Fruit fly (Drosophila melanogaster) whole organism, embryonic: ENCODE data around the gene CG16734.
A peak's percentile ranks its signal among the peaks of the same experiment; 100 is the strongest.

Experiments used
- ATbp ChIP-seq: fragments of 200-800 bp; sonication (Bioruptor generic); optimal IDR thresholded peaks from 2 replicates; lab custom pipeline; 2017; ENCODE audit warnings: missing biosample characterization, mild to moderate bottlenecking, missing genetic modification characterization, missing genetic modification reagents
- B-H2 ChIP-seq: fragments of 200-800 bp; sonication (Bioruptor generic); optimal IDR thresholded peaks from 2 replicates; lab custom pipeline; 2018; ENCODE audit warnings: missing biosample characterization, mild to moderate bottlenecking, missing genetic modification characterization
- BEAF-32 ChIP-seq: fragments of 200-800 bp; sonication (Bioruptor generic); optimal IDR thresholded peaks from 3 replicates; lab custom pipeline; 2017; ENCODE audit warnings: missing biosample characterization, missing genetic modification characterization, mild to moderate bottlenecking, moderate library complexity, missing genetic modification reagents
- Bgb ChIP-seq: fragments of 200-800 bp; sonication (Bioruptor generic); IDR thresholded peaks from 2 replicates; pipeline ENCODE4 v1.3.6; 2022; ENCODE audit warnings: missing biosample characterization, missing genetic modification characterization; ENCODE audit not compliant: partially characterized antibody
- CG10267 ChIP-seq: fragments of 200-800 bp; sonication (Bioruptor generic); optimal IDR thresholded peaks from 2 replicates; lab custom pipeline; 2018; ENCODE audit warnings: missing biosample characterization, mild to moderate bottlenecking, missing genetic modification characterization, moderate library complexity
- CG1603 ChIP-seq: fragments of 200-800 bp; sonication (Bioruptor generic); optimal IDR thresholded peaks from 2 replicates; lab custom pipeline; 2019; ENCODE audit warnings: missing biosample characterization, mild to moderate bottlenecking, missing genetic modification characterization, moderate library complexity
- CG16779 ChIP-seq: fragments of 200-800 bp; sonication (Bioruptor generic); IDR thresholded peaks from 2 replicates; pipeline ENCODE4 v1.3.6; 2022; ENCODE audit warnings: missing biosample characterization, missing genetic modification characterization
- CG17829 ChIP-seq: fragments of 200-800 bp; optimal IDR thresholded peaks from 2 replicates; lab custom pipeline; 2019; ENCODE audit warnings: missing biosample characterization, mild to moderate bottlenecking, missing genetic modification characterization, moderate library complexity
- CG2116 ChIP-seq: fragments of 200-800 bp; sonication (Bioruptor generic); optimal IDR thresholded peaks from 3 replicates; lab custom pipeline; 2018; ENCODE audit warnings: missing biosample characterization, mild to moderate bottlenecking, missing genetic modification characterization
- CG2120 ChIP-seq: fragments of 200-800 bp; sonication (Bioruptor generic); optimal IDR thresholded peaks from 3 replicates; lab custom pipeline; 2016; ENCODE audit warnings: missing biosample characterization, missing genetic modification characterization
- CG2875 ChIP-seq: fragments of 200-800 bp; sonication (Bioruptor generic); optimal IDR thresholded peaks from 2 replicates; lab custom pipeline; 2017; ENCODE audit warnings: missing biosample characterization, mild to moderate bottlenecking, missing genetic modification characterization, missing genetic modification reagents
- CG30431 ChIP-seq: fragments of 200-800 bp; sonication (Bioruptor generic); optimal IDR thresholded peaks from 2 replicates; lab custom pipeline; 2017; ENCODE audit warnings: missing biosample characterization, missing genetic modification characterization
- CG3163 ChIP-seq: fragments of 200-800 bp; sonication (Bioruptor generic); optimal IDR thresholded peaks from 3 replicates; lab custom pipeline; 2016; ENCODE audit warnings: missing biosample characterization, missing genetic modification characterization
- CG33557 ChIP-seq: fragments of 200-800 bp; sonication (Bioruptor generic); optimal IDR thresholded peaks from 2 replicates; lab custom pipeline; 2019; ENCODE audit warnings: missing biosample characterization, mild to moderate bottlenecking, missing genetic modification characterization, moderate library complexity
- CG34422 ChIP-seq: fragments of 200-800 bp; sonication (Bioruptor generic); IDR thresholded peaks from 3 replicates; pipeline ENCODE4 v1.3.6; 2022; ENCODE audit warnings: missing biosample characterization, missing genetic modification characterization
- CG3847 ChIP-seq: fragments of 200-800 bp; sonication (Bioruptor generic); IDR thresholded peaks from 2 replicates; pipeline ENCODE4 v1.3.6; 2022; ENCODE audit warnings: missing biosample characterization, missing genetic modification characterization
- CG8944 ChIP-seq: fragments of 200-800 bp; sonication (Bioruptor generic); optimal IDR thresholded peaks from 3 replicates; lab custom pipeline; 2016; ENCODE audit warnings: missing biosample characterization, missing genetic modification characterization
- CG9797 ChIP-seq: fragments of 200-800 bp; sonication (Bioruptor generic); optimal IDR thresholded peaks from 3 replicates; lab custom pipeline; 2018; ENCODE audit warnings: missing biosample characterization, mild to moderate bottlenecking, missing genetic modification characterization
- CG9817 ChIP-seq: fragments of 200-800 bp; sonication (Bioruptor generic); optimal IDR thresholded peaks from 2 replicates; lab custom pipeline; 2018; ENCODE audit warnings: missing biosample characterization, mild to moderate bottlenecking, missing genetic modification characterization, moderate library complexity
- CG9932 ChIP-seq: fragments of 200-800 bp; sonication (Bioruptor generic); IDR thresholded peaks from 2 replicates; pipeline ENCODE4 v1.3.6; 2022; ENCODE audit warnings: missing biosample characterization, missing genetic modification characterization
- CHES-1-like ChIP-seq: fragments of 200-800 bp; sonication (Bioruptor generic); optimal IDR thresholded peaks from 2 replicates; lab custom pipeline; 2016; ENCODE audit warnings: missing biosample characterization, missing genetic modification characterization
- CrebB ChIP-seq: fragments of 200-800 bp; sonication (Bioruptor generic); optimal IDR thresholded peaks from 3 replicates; lab custom pipeline; 2018; ENCODE audit warnings: missing biosample characterization, mild to moderate bottlenecking, missing genetic modification characterization
- Dref ChIP-seq: fragments of 200-800 bp; sonication (Bioruptor generic); IDR thresholded peaks from 2 replicates; pipeline ENCODE4 v1.3.6; 2022; ENCODE audit warnings: missing biosample characterization, missing genetic modification characterization
- Elba2 ChIP-seq: fragments of 200-800 bp; sonication (Bioruptor generic); optimal IDR thresholded peaks from 3 replicates; lab custom pipeline; 2016; ENCODE audit warnings: missing biosample characterization, missing genetic modification characterization
- Fer2 ChIP-seq: fragments of 200-800 bp; sonication (Bioruptor generic); optimal IDR thresholded peaks from 2 replicates; lab custom pipeline; 2018; ENCODE audit warnings: missing biosample characterization, mild to moderate bottlenecking, missing genetic modification characterization, moderate library complexity
- HLH4C ChIP-seq: fragments of 200-800 bp; sonication (Bioruptor generic); IDR thresholded peaks from 3 replicates; pipeline ENCODE4 v1.3.6; 2022; ENCODE audit warnings: missing biosample characterization, missing genetic modification characterization; ENCODE audit not compliant: partially characterized antibody
- MESR4 ChIP-seq: fragments of 200-800 bp; sonication (Bioruptor generic); optimal IDR thresholded peaks from 2 replicates; lab custom pipeline; 2018; ENCODE audit warnings: missing biosample characterization, mild to moderate bottlenecking, missing genetic modification characterization, moderate library complexity
- Nf-YB ChIP-seq: fragments of 200-800 bp; sonication (Bioruptor generic); optimal IDR thresholded peaks from 3 replicates; lab custom pipeline; 2019; ENCODE audit warnings: missing biosample characterization, mild to moderate bottlenecking, missing genetic modification characterization, moderate library complexity
- Rfx ChIP-seq: fragments of 200-800 bp; sonication (Bioruptor generic); IDR thresholded peaks from 2 replicates; pipeline ENCODE4 v1.3.6; 2022; ENCODE audit warnings: missing biosample characterization, missing genetic modification characterization
- Rx ChIP-seq: fragments of 200-800 bp; sonication (Bioruptor generic); IDR thresholded peaks from 2 replicates; pipeline ENCODE4 v1.3.6; 2022; ENCODE audit warnings: missing biosample characterization, missing genetic modification characterization
- bsh ChIP-seq, 2 experiments: fragments of 200-800 bp; sonication (Bioruptor generic); optimal IDR thresholded peaks; 2 replicates each; lab custom pipeline; 2017 to 2018; ENCODE audit warnings: mild to moderate bottlenecking in 2 of 2, missing biosample characterization in 2 of 2, missing genetic modification characterization in 2 of 2, moderate library complexity in 1 of 2
- gem ChIP-seq: fragments of 200-800 bp; sonication (Bioruptor generic); optimal IDR thresholded peaks from 2 replicates; lab custom pipeline; 2019; ENCODE audit warnings: missing biosample characterization, mild to moderate bottlenecking, missing genetic modification characterization, moderate library complexity
- gro ChIP-seq: fragments of 200-800 bp; sonication (Bioruptor generic); optimal IDR thresholded peaks from 2 replicates; lab custom pipeline; 2016; ENCODE audit warnings: missing biosample characterization, missing genetic modification characterization
- gsb ChIP-seq: fragments of 200-800 bp; sonication (Bioruptor generic); IDR thresholded peaks from 2 replicates; pipeline ENCODE4 v1.3.6; 2022; ENCODE audit warnings: missing biosample characterization, missing genetic modification characterization
- jing ChIP-seq: fragments of 200-800 bp; sonication (Bioruptor generic); optimal IDR thresholded peaks from 2 replicates; lab custom pipeline; 2018; ENCODE audit warnings: missing biosample characterization, mild to moderate bottlenecking, missing genetic modification characterization
- kah ChIP-seq: fragments of 200-800 bp; sonication (Bioruptor generic); optimal IDR thresholded peaks from 2 replicates; lab custom pipeline; 2018; ENCODE audit warnings: missing biosample characterization, mild to moderate bottlenecking, missing genetic modification characterization
- ken ChIP-seq: fragments of 200-800 bp; sonication (Bioruptor generic); IDR thresholded peaks from 3 replicates; pipeline ENCODE4 v1.3.6; 2022; ENCODE audit warnings: missing biosample characterization, missing genetic modification characterization
- mirr ChIP-seq: fragments of 200-800 bp; sonication (Bioruptor generic); optimal IDR thresholded peaks from 3 replicates; lab custom pipeline; 2018; ENCODE audit warnings: missing biosample characterization, mild to moderate bottlenecking, missing genetic modification characterization
- mld ChIP-seq: fragments of 200-800 bp; sonication (Bioruptor generic); IDR thresholded peaks from 3 replicates; pipeline ENCODE4 v1.3.6; 2022; ENCODE audit warnings: missing biosample characterization, missing genetic modification characterization; ENCODE audit not compliant: partially characterized antibody
- nerfin-1 ChIP-seq: fragments of 200-800 bp; sonication (Bioruptor generic); optimal IDR thresholded peaks from 3 replicates; lab custom pipeline; 2019; ENCODE audit warnings: missing biosample characterization, mild to moderate bottlenecking, missing genetic modification characterization, moderate library complexity
- org-1 ChIP-seq: fragments of 200-800 bp; sonication (Bioruptor generic); optimal IDR thresholded peaks from 2 replicates; lab custom pipeline; 2017; ENCODE audit warnings: missing biosample characterization, missing genetic modification characterization
- peb ChIP-seq: fragments of 200-800 bp; sonication (Bioruptor generic); IDR thresholded peaks from 2 replicates; pipeline ENCODE4 v1.3.6; 2022; ENCODE audit warnings: missing biosample characterization, missing genetic modification characterization
- pho ChIP-seq: fragments of 200-800 bp; sonication (Bioruptor generic); optimal IDR thresholded peaks from 2 replicates; lab custom pipeline; 2016; ENCODE audit warnings: missing biosample characterization, missing genetic modification characterization
- sc ChIP-seq, 3 experiments: fragments of >200 bp in 2 of 3; fragments of 200-800 bp in 1 of 3; sonication (Bioruptor generic) in 1 of 3; optimal IDR thresholded peaks; 2 replicates in 2 of 3; 3 replicates in 1 of 3; lab custom pipeline; 2017; ENCODE audit warnings: mild to moderate bottlenecking in 1 of 3, missing biosample characterization in 1 of 3, missing genetic modification characterization in 1 of 3, missing genetic modification reagents in 1 of 3
- sens ChIP-seq: fragments of 200-800 bp; sonication (Bioruptor generic); peaks from one replicate; lab custom pipeline; 2016; ENCODE audit warnings: missing biosample characterization, missing genetic modification characterization
- so ChIP-seq: fragments of 200-800 bp; sonication (Bioruptor generic); IDR thresholded peaks from 3 replicates; pipeline ENCODE4 v1.3.6; 2022; ENCODE audit warnings: missing biosample characterization, missing genetic modification characterization
- sob ChIP-seq: fragments of 200-800 bp; sonication (Bioruptor generic); IDR thresholded peaks from 2 replicates; pipeline ENCODE4 v1.3.6; 2022; ENCODE audit warnings: missing biosample characterization, missing genetic modification characterization
- stwl ChIP-seq: fragments of 200-800 bp; sonication (Bioruptor generic); optimal IDR thresholded peaks from 3 replicates; lab custom pipeline; 2018; ENCODE audit warnings: missing biosample characterization, mild to moderate bottlenecking, missing genetic modification characterization, moderate library complexity
- vnd ChIP-seq: fragments of 200-800 bp; sonication (Bioruptor generic); IDR thresholded peaks from 3 replicates; pipeline ENCODE4 v1.3.6; 2022; ENCODE audit warnings: missing biosample characterization, missing genetic modification characterization; ENCODE audit not compliant: partially characterized antibody
- zen ChIP-seq: fragments of 200-800 bp; sonication (Bioruptor generic); optimal IDR thresholded peaks from 3 replicates; lab custom pipeline; 2018; ENCODE audit warnings: missing biosample characterization, mild to moderate bottlenecking, missing genetic modification characterization, moderate library complexity

The CG16734 gene

DNA sequence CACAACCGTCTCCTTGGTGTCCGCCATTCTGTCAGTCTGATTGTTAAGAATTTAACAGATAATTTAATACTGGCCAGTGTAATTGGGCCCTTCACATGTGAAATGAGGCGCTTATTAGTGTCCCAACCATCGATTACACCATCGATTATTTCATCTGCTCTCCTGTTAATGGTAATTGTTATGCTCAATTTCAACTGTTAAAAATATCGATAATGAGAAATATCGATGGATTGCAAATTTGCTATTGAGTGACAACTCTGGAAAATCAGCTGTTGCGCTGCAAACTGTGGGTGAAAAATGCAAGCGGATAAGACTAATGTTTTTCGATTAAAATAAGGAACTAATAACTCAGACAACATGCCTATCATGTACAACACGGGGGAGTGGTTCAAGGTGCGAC, 11.9 kb downstream of the CG16734 start, which contains the start of the genes TrpRS and Vps16A (continued):
- TF ChIP-seq BEAF-32 (GFP tag; lab: Kevin White, UChicago) (peak; percentile 96), CG30431 (GFP tag; lab: Kevin White, UChicago) (no peak), CG17829 (peak; percentile 63), sob (GFP tag; lab: Robert Waterston, UW) (0 out of 2 replicates have a peak, but pooled peaks have one; percentile 22), zen (tag; lab: Kevin White, UChicago) (peak; percentile 69), gsb (GFP tag; lab: Robert Waterston, UW) (no peak), CG9932 (GFP tag; lab: Robert Waterston, UW) (peak; percentile 37; the same call in 1 of the 2 replicates), mirr (GFP tag; lab: Kevin White, UChicago) (peak; percentile 23), so (GFP tag; lab: Robert Waterston, UW) (no peak), vnd (GFP tag; lab: Robert Waterston, UW) (peak; percentile 98), CrebB (peak; percentile 41), CG3163 (GFP tag; lab: Kevin White, UChicago) (no peak), MESR4 (GFP tag; lab: Kevin White, UChicago) (peak; percentile 94), gro (GFP tag; lab: Kevin White, UChicago) (peak; percentile 58), CG2875 (no peak), Bgb (peak; percentile 99), org-1 (GFP tag; lab: Kevin White, UChicago) (no peak), pho (GFP tag; lab: Kevin White, UChicago) (no peak), CG8944 (no peak), CG3847 (GFP tag; lab: Robert Waterston, UW) (peak; percentile 57), Rx (GFP tag; lab: Robert Waterston, UW) (no peak), Nf-YB (GFP tag; lab: Kevin White, UChicago) (no peak), CG16779 (GFP tag; lab: Robert Waterston, UW) (no peak), peb (GFP tag; lab: Robert Waterston, UW) (no peak), ATbp (GFP tag; lab: Kevin White, UChicago) (no peak), mld (GFP tag; lab: Robert Waterston, UW) (peak; percentile 98), CG34422 (peak; percentile 47; the same call in 1 of the 3 replicates), Elba2 (GFP tag; lab: Kevin White, UChicago) (peak; percentile 82), nerfin-1 (tag; lab: Kevin White, UChicago) (peak; percentile 65), kah (GFP tag; lab: Kevin White, UChicago) (no peak), CG1603 (tag; lab: Kevin White, UChicago) (peak; percentile 88), CHES-1-like (GFP tag; lab: Kevin White, UChicago) (peak; percentile 53), sc (optimal IDR thresholded peaks at IDR 0.05; lab: Kevin White, UChicago) (no peak), sc (GFP tag; optimal IDR thresholded peaks at IDR 0.05; lab: Kevin White, UChicago) (no peak), B-H2 (GFP tag; lab: Kevin White, UChicago) (peak; percentile 50), CG10267 (peak; percentile 51), CG2116 (GFP tag; lab: Kevin White, UChicago) (peak; percentile 95), CG2120 (peak; percentile 14), ken (GFP tag; lab: Robert Waterston, UW) (0 out of 3 replicates have a peak, but pooled peaks have one; percentile 27), bsh (GFP tag; optimal IDR thresholded peaks at IDR 0.05; lab: Kevin White, UChicago) (no peak), sens (GFP tag; lab: Kevin White, UChicago) (peak; percentile 79), Dref (GFP tag; lab: Robert Waterston, UW) (peak; percentile 97), CG9797 (GFP tag; lab: Kevin White, UChicago) (peak; percentile 5), gem (tag; lab: Kevin White, UChicago) (no peak), HLH4C (GFP tag; lab: Robert Waterston, UW) (peak; percentile 99), jing (GFP tag; lab: Kevin White, UChicago) (no peak), stwl (tag; lab: Kevin White, UChicago) (peak; percentile 96), CG9817 (tag; lab: Kevin White, UChicago) (no peak), CG33557 (GFP tag; lab: Kevin White, UChicago) (peak; percentile 22), Fer2 (tag; lab: Kevin White, UChicago) (no peak), Rfx (peak; percentile 55)
